Worm (Caenorhabditis elegans): ENCODE measurements around the gene F21C10.3.
A peak's percentile ranks its signal among the peaks of the same experiment; 100 is the strongest.

F21C10.3 gene

ce11 chrV:9148151-9148550 lies 20.3 kb downstream of the F21C10.3 start:
- peak; percentile 82 for TF ChIP-seq nhr-85 (tag)
- no peak for TF ChIP-seq zip-4 (GFP tag; optimal IDR thresholded peaks at IDR 0.05)
- TF ChIP-seq nhr-11 (tag; optimal IDR thresholded peaks at IDR 0.05), result no peak
- no peak for TF ChIP-seq lin-39 (tag; optimal IDR thresholded peaks at IDR 0.05)
- peak; percentile 46 for TF ChIP-seq nhr-20 (tag; optimal IDR thresholded peaks at IDR 0.05)
- no peak for TF ChIP-seq mdl-1 (tag; optimal IDR thresholded peaks at IDR 0.05)
- TF ChIP-seq sptf-1 (tag; optimal IDR thresholded peaks at IDR 0.05), result no peak
- no peak for TF ChIP-seq unc-62 (GFP tag; optimal IDR thresholded peaks at IDR 0.05)
- peak; percentile 2 for TF ChIP-seq tbx-2 (tag; optimal IDR thresholded peaks at IDR 0.05)
- peak; percentile 23 for TF ChIP-seq lin-14 (GFP tag; optimal IDR thresholded peaks at IDR 0.05)
- no peak for TF ChIP-seq hpl-2 (GFP tag; optimal IDR thresholded peaks at IDR 0.05)
- no peak for TF ChIP-seq nhr-76 (tag; optimal IDR thresholded peaks at IDR 0.05)
- TF ChIP-seq pag-3 (tag; optimal IDR thresholded peaks at IDR 0.05; ENCODE audit: borderline replicate concordance, insufficient read depth), result no peak
- no peak for TF ChIP-seq blmp-1 (tag; optimal IDR thresholded peaks at IDR 0.05)
- TF ChIP-seq elt-2 (tag; optimal IDR thresholded peaks at IDR 0.05), result no peak
- TF ChIP-seq alr-1 (tag; optimal IDR thresholded peaks at IDR 0.05; ENCODE audit: borderline replicate concordance), result no peak
- no peak for TF ChIP-seq ceh-63 (GFP tag; optimal IDR thresholded peaks at IDR 0.05)
- no peak for TF ChIP-seq mep-1 (tag; optimal IDR thresholded peaks at IDR 0.05)
- no peak for TF ChIP-seq tlp-1 (tag; optimal IDR thresholded peaks at IDR 0.05)
- peak; percentile 32 for TF ChIP-seq nhr-71 (tag; optimal IDR thresholded peaks at IDR 0.05)
- no peak for TF ChIP-seq aly-2 (tag; optimal IDR thresholded peaks at IDR 0.05)
- TF ChIP-seq ztf-4 (tag; optimal IDR thresholded peaks at IDR 0.05), result no peak
- TF ChIP-seq ceh-82 (tag; optimal IDR thresholded peaks at IDR 0.05), result no peak
- TF ChIP-seq irx-1 (tag; optimal IDR thresholded peaks at IDR 0.05), result no peak
- TF ChIP-seq nhr-237 (tag; optimal IDR thresholded peaks at IDR 0.05), result no peak

DNA sequence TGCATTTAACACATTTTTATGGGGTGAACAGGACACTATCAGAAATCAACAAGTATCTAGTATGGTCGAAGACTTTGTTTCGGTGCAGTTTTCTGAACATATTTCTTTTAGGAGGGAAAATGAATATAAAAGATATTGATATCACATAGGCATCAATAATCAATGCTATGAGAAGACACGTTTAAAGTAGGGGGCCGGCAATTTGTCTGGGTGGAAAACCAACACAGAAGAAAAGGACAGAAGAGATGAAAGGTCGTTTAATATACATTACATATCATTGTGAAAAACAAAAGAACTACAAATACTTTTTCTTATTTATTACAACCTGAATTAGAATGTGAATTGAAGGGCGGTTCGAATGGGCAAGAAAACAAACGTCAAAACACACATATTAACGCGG lies 24.5 kb downstream of the F21C10.3 start:
- TF ChIP-seq nhr-20 (tag; optimal IDR thresholded peaks at IDR 0.05) (peak; percentile 7), jun-1 (tag; optimal IDR thresholded peaks at IDR 0.05) (no peak), irx-1 (tag; optimal IDR thresholded peaks at IDR 0.05) (no peak), blmp-1 (tag; optimal IDR thresholded peaks at IDR 0.05) (no peak), nhr-237 (tag; optimal IDR thresholded peaks at IDR 0.05) (no peak), hlh-17 (GFP tag; optimal IDR thresholded peaks at IDR 0.05; ENCODE audit: borderline replicate concordance) (no peak), unc-98 (GFP tag; IDR thresholded peaks at IDR 0.05) (no peak), mep-1 (tag; optimal IDR thresholded peaks at IDR 0.05) (no peak), fkh-10 (GFP tag; optimal IDR thresholded peaks at IDR 0.05) (no peak), snu-23 (GFP tag; optimal IDR thresholded peaks at IDR 0.05) (peak; percentile 4), ztf-4 (tag; optimal IDR thresholded peaks at IDR 0.05) (no peak), ceh-88 (GFP tag; IDR thresholded peaks at IDR 0.05) (no peak), xbp-1 (tag; optimal IDR thresholded peaks at IDR 0.05) (no peak), fkh-8 (tag; optimal IDR thresholded peaks at IDR 0.05) (no peak), lir-3 (tag; optimal IDR thresholded peaks at IDR 0.05; ENCODE audit: poor library complexity) (no peak), nhr-71 (tag; optimal IDR thresholded peaks at IDR 0.05) (peak; percentile 7), nhr-85 (tag) (peak; percentile 78), ceh-82 (tag; optimal IDR thresholded peaks at IDR 0.05) (no peak), nhr-28 (tag; optimal IDR thresholded peaks at IDR 0.05) (no peak), fkh-4 (tag; optimal IDR thresholded peaks at IDR 0.05; ENCODE audit: borderline replicate concordance) (no peak), sup-37 (GFP tag; optimal IDR thresholded peaks at IDR 0.05) (no peak), unc-86 (tag; optimal IDR thresholded peaks at IDR 0.05) (no peak), elt-3 (tag; optimal IDR thresholded peaks at IDR 0.05) (no peak)

- TF ChIP-seq unc-130 (tag; optimal IDR thresholded peaks at IDR 0.05) (no peak), C04F5.9 (tag; optimal IDR thresholded peaks at IDR 0.05) (no peak), sox-4 (tag; optimal IDR thresholded peaks at IDR 0.05) (no peak)
These were observed 26.9 kb downstream of the F21C10.3 start, which contains the start of gene B0222.5 for ce11 chrV:9154772-9155171. TSS of gene B0222.5 (minus strand) at chrV:9154872.

Measured in whole organism, L1 larva.